Fruit fly (Drosophila melanogaster) whole organism, embryonic: ENCODE results near the gene RhoGAP18B.
A peak's percentile ranks its signal among the peaks of the same experiment; 100 is the strongest.

Source experiments
- ATbp ChIP-seq: fragments of 200-800 bp; sonication (Bioruptor generic); optimal IDR thresholded peaks from 2 replicates; lab custom pipeline; 2017; ENCODE audit warnings: missing biosample characterization, mild to moderate bottlenecking, missing genetic modification characterization, missing genetic modification reagents
- Abd-B ChIP-seq: fragments of 200-800 bp; sonication (Bioruptor generic); optimal IDR thresholded peaks from 2 replicates; lab custom pipeline; 2018; ENCODE audit warnings: missing biosample characterization, mild to moderate bottlenecking, missing genetic modification characterization, moderate library complexity
- Asciz ChIP-seq: fragments of 200-800 bp; sonication (Bioruptor generic); optimal IDR thresholded peaks from 2 replicates; lab custom pipeline; 2017; ENCODE audit warnings: missing biosample characterization, mild to moderate bottlenecking, missing genetic modification characterization, missing genetic modification reagents
- CG10366 ChIP-seq: fragments of 200-800 bp; sonication (Bioruptor generic); IDR thresholded peaks from 2 replicates; pipeline ENCODE4 v1.3.6; 2022; ENCODE audit warnings: missing biosample characterization, missing genetic modification characterization
- CG10431 ChIP-seq: fragments of 200-800 bp; sonication (Bioruptor generic); optimal IDR thresholded peaks from 3 replicates; lab custom pipeline; 2018; ENCODE audit warnings: missing biosample characterization, mild to moderate bottlenecking, missing genetic modification characterization
- CG12391 ChIP-seq: fragments of 200-800 bp; sonication (Bioruptor generic); optimal IDR thresholded peaks from 3 replicates; lab custom pipeline; 2018; ENCODE audit warnings: missing biosample characterization, mild to moderate bottlenecking, missing genetic modification characterization, moderate library complexity
- CG15269 ChIP-seq: fragments of 200-800 bp; sonication (Bioruptor generic); optimal IDR thresholded peaks from 2 replicates; lab custom pipeline; 2018; ENCODE audit warnings: missing biosample characterization, mild to moderate bottlenecking, missing genetic modification characterization, moderate library complexity
- CG1603 ChIP-seq: fragments of 200-800 bp; sonication (Bioruptor generic); optimal IDR thresholded peaks from 2 replicates; lab custom pipeline; 2019; ENCODE audit warnings: missing biosample characterization, mild to moderate bottlenecking, missing genetic modification characterization, moderate library complexity
- CG17361 ChIP-seq: fragments of 200-800 bp; sonication (Bioruptor generic); IDR thresholded peaks from 3 replicates; pipeline ENCODE4 v1.3.6; 2022; ENCODE audit warnings: missing biosample characterization, missing genetic modification characterization
- CG17385 ChIP-seq: fragments of 200-800 bp; sonication (Bioruptor generic); optimal IDR thresholded peaks from 3 replicates; lab custom pipeline; 2018; ENCODE audit warnings: missing biosample characterization, mild to moderate bottlenecking, missing genetic modification characterization
- CG4328 ChIP-seq: fragments of 200-800 bp; sonication (Bioruptor generic); optimal IDR thresholded peaks from 3 replicates; lab custom pipeline; 2017; ENCODE audit warnings: missing biosample characterization, missing genetic modification reagents, missing genetic modification characterization
- CG7839 ChIP-seq: fragments of 200-800 bp; sonication (Bioruptor generic); optimal IDR thresholded peaks from 3 replicates; lab custom pipeline; 2018; ENCODE audit warnings: missing biosample characterization, mild to moderate bottlenecking, missing genetic modification characterization, moderate library complexity
- CG8290 ChIP-seq, 3 experiments: fragments of 200-800 bp; sonication (Bioruptor generic); optimal IDR thresholded peaks; 2 replicates each; lab custom pipeline; 2016 to 2019; ENCODE audit warnings: missing biosample characterization in 3 of 3, missing genetic modification characterization in 3 of 3, mild to moderate bottlenecking in 2 of 3, moderate library complexity in 1 of 3
- CG8359 ChIP-seq: fragments of 200-800 bp; sonication (Bioruptor generic); optimal IDR thresholded peaks from 2 replicates; lab custom pipeline; 2017; ENCODE audit warnings: missing biosample characterization, mild to moderate bottlenecking, missing genetic modification characterization, borderline replicate concordance
- CoRest ChIP-seq: fragments of 200-800 bp; sonication (Bioruptor generic); optimal IDR thresholded peaks from 3 replicates; lab custom pipeline; 2018; ENCODE audit warnings: missing biosample characterization, mild to moderate bottlenecking, missing genetic modification characterization, moderate library complexity
- Drgx ChIP-seq: fragments of 200-800 bp; sonication (Bioruptor generic); IDR thresholded peaks from 2 replicates; pipeline ENCODE4 v1.3.6; 2022; ENCODE audit warnings: missing biosample characterization, missing genetic modification characterization
- Ets65A ChIP-seq: fragments of 200-800 bp; sonication (Bioruptor generic); peaks from one replicate; lab custom pipeline; 2016; ENCODE audit warnings: missing biosample characterization, missing genetic modification characterization
- Hr3 ChIP-seq: fragments of 200-800 bp; sonication (Bioruptor generic); optimal IDR thresholded peaks from 3 replicates; lab custom pipeline; 2016; ENCODE audit warnings: missing biosample characterization, missing genetic modification characterization
- Hr51 ChIP-seq, 2 experiments: fragments of 200-800 bp; sonication (Bioruptor generic); optimal IDR thresholded peaks; 2 replicates in 1 of 2; 3 replicates in 1 of 2; lab custom pipeline; 2016 to 2018; ENCODE audit warnings: missing biosample characterization in 2 of 2, missing genetic modification characterization in 2 of 2, mild to moderate bottlenecking in 1 of 2, moderate library complexity in 1 of 2
- Med ChIP-seq: fragments of 200-800 bp; sonication (Bioruptor generic); peaks from one replicate; lab custom pipeline; 2016; ENCODE audit warnings: missing biosample characterization, missing genetic modification characterization, mild to moderate bottlenecking, inconsistent platforms, moderate library complexity
- Oaz ChIP-seq: fragments of 200-800 bp; sonication (Bioruptor generic); IDR thresholded peaks from 2 replicates; pipeline ENCODE4 v1.3.6; 2022; ENCODE audit warnings: missing biosample characterization, missing genetic modification characterization
- Oli ChIP-seq: fragments of 200-800 bp; sonication (Bioruptor generic); optimal IDR thresholded peaks from 2 replicates; lab custom pipeline; 2018; ENCODE audit warnings: missing biosample characterization, mild to moderate bottlenecking, missing genetic modification characterization, moderate library complexity
- PHDP ChIP-seq: fragments of 200-800 bp; sonication (Bioruptor generic); optimal IDR thresholded peaks from 3 replicates; lab custom pipeline; 2018; ENCODE audit warnings: missing biosample characterization, mild to moderate bottlenecking, missing genetic modification characterization, moderate library complexity
- Pdp1 ChIP-seq, 2 experiments: fragments of 200-800 bp; sonication (Bioruptor generic); optimal IDR thresholded peaks; 3 replicates each; lab custom pipeline; 2016; ENCODE audit warnings: missing biosample characterization in 2 of 2, missing genetic modification characterization in 2 of 2, mild to moderate bottlenecking in 1 of 2, moderate library complexity in 1 of 2
- Sox102F ChIP-seq: fragments of 200-800 bp; sonication (Bioruptor generic); optimal IDR thresholded peaks from 2 replicates; lab custom pipeline; 2018; ENCODE audit warnings: missing biosample characterization, mild to moderate bottlenecking, missing genetic modification characterization, moderate library complexity
- Ssrp ChIP-seq: fragments of 200-800 bp; sonication (Bioruptor generic); optimal IDR thresholded peaks from 2 replicates; lab custom pipeline; 2018; ENCODE audit warnings: missing biosample characterization, mild to moderate bottlenecking, missing genetic modification characterization, moderate library complexity
- Tbp ChIP-seq: fragments of >200 bp; optimal IDR thresholded peaks from 2 replicates; lab custom pipeline; 2018; ENCODE audit warnings: missing biosample characterization, missing genetic modification characterization
- az2 ChIP-seq: fragments of 200-800 bp; sonication (Bioruptor generic); optimal IDR thresholded peaks from 3 replicates; lab custom pipeline; 2016; ENCODE audit warnings: missing biosample characterization, missing genetic modification characterization
- bbx ChIP-seq: fragments of 200-800 bp; sonication (Bioruptor generic); IDR thresholded peaks from 2 replicates; pipeline ENCODE4 v1.3.6; 2022; ENCODE audit warnings: missing biosample characterization, missing genetic modification characterization; ENCODE audit not compliant: partially characterized antibody
- bsh ChIP-seq, 2 experiments: fragments of 200-800 bp; sonication (Bioruptor generic); optimal IDR thresholded peaks; 2 replicates each; lab custom pipeline; 2017 to 2018; ENCODE audit warnings: mild to moderate bottlenecking in 2 of 2, missing biosample characterization in 2 of 2, missing genetic modification characterization in 2 of 2, moderate library complexity in 1 of 2
- disco-r ChIP-seq: fragments of 200-800 bp; sonication (Bioruptor generic); optimal IDR thresholded peaks from 2 replicates; lab custom pipeline; 2016; ENCODE audit warnings: missing biosample characterization, missing genetic modification characterization
- dmrt11E ChIP-seq: fragments of 200-800 bp; sonication (Bioruptor generic); optimal IDR thresholded peaks from 3 replicates; lab custom pipeline; 2018; ENCODE audit warnings: missing biosample characterization, mild to moderate bottlenecking, missing genetic modification characterization, moderate library complexity
- dmrt99B ChIP-seq: fragments of 200-800 bp; sonication (Bioruptor generic); optimal IDR thresholded peaks from 2 replicates; lab custom pipeline; 2018; ENCODE audit warnings: missing biosample characterization, mild to moderate bottlenecking, missing genetic modification characterization, moderate library complexity
- dpn ChIP-seq, 2 experiments: fragments of 200-800 bp; sonication (Bioruptor generic); optimal IDR thresholded peaks; 3 replicates each; lab custom pipeline; 2016; ENCODE audit warnings: missing biosample characterization in 2 of 2, missing genetic modification characterization in 2 of 2
- ewg ChIP-seq: fragments of 200-800 bp; sonication (Bioruptor generic); optimal IDR thresholded peaks from 3 replicates; lab custom pipeline; 2017; ENCODE audit warnings: mild to moderate bottlenecking, missing biosample characterization, missing genetic modification reagents, missing genetic modification characterization
- gem ChIP-seq: fragments of 200-800 bp; sonication (Bioruptor generic); optimal IDR thresholded peaks from 2 replicates; lab custom pipeline; 2019; ENCODE audit warnings: missing biosample characterization, mild to moderate bottlenecking, missing genetic modification characterization, moderate library complexity
- grau ChIP-seq: fragments of 200-800 bp; optimal IDR thresholded peaks from 3 replicates; lab custom pipeline; 2019; ENCODE audit warnings: missing biosample characterization, mild to moderate bottlenecking, missing genetic modification characterization, moderate library complexity
- nmo ChIP-seq: fragments of 200-800 bp; sonication (Bioruptor generic); optimal IDR thresholded peaks from 2 replicates; lab custom pipeline; 2018; ENCODE audit warnings: missing biosample characterization, mild to moderate bottlenecking, missing genetic modification characterization, moderate library complexity
- nom ChIP-seq: fragments of 200-800 bp; sonication (Bioruptor generic); optimal IDR thresholded peaks from 2 replicates; lab custom pipeline; 2017; ENCODE audit warnings: missing biosample characterization, missing genetic modification characterization, mild to moderate bottlenecking, moderate library complexity, missing genetic modification reagents
- pan ChIP-seq, 4 experiments: fragments of >200 bp in 3 of 4; fragments of 200-800 bp in 1 of 4; sonication (Bioruptor generic) in 1 of 4; optimal IDR thresholded peaks in 3 of 4; IDR thresholded peaks in 1 of 4; 2 replicates each; pipeline versions ENCODE4 v1.3.6 to Lab custom; 2017 to 2022; ENCODE audit warnings: missing biosample characterization in 2 of 4, missing genetic modification characterization in 2 of 4, mixed read lengths in 1 of 4
- pb ChIP-seq: fragments of 200-800 bp; sonication (Bioruptor generic); optimal IDR thresholded peaks from 3 replicates; lab custom pipeline; 2016; ENCODE audit warnings: missing biosample characterization, missing genetic modification characterization
- row ChIP-seq: fragments of 200-800 bp; sonication (Bioruptor generic); IDR thresholded peaks from 3 replicates; pipeline ENCODE4 v1.3.6; 2022; ENCODE audit warnings: missing biosample characterization, missing genetic modification characterization
- run ChIP-seq: fragments of 200-800 bp; sonication (Bioruptor generic); optimal IDR thresholded peaks from 3 replicates; lab custom pipeline; 2018; ENCODE audit warnings: missing biosample characterization, mild to moderate bottlenecking, missing genetic modification characterization
- unpg ChIP-seq: fragments of 200-800 bp; sonication (Bioruptor generic); optimal IDR thresholded peaks from 3 replicates; lab custom pipeline; 2018; ENCODE audit warnings: missing biosample characterization, mild to moderate bottlenecking, missing genetic modification characterization, moderate library complexity
- vvl ChIP-seq: fragments of 200-800 bp; sonication (Bioruptor generic); IDR thresholded peaks from 2 replicates; pipeline ENCODE4 v1.3.6; 2022; ENCODE audit warnings: missing biosample characterization, missing genetic modification characterization
- zf30C ChIP-seq: fragments of 200-800 bp; sonication (Bioruptor generic); optimal IDR thresholded peaks from 3 replicates; lab custom pipeline; 2018; ENCODE audit warnings: missing biosample characterization, mild to moderate bottlenecking, missing genetic modification characterization

Gene RhoGAP18B

dm6 chrX:19162249-19162914 is 4.5 kb downstream of the RhoGAP18B start:
- TF ChIP-seq CG7839 (tag; lab: Kevin White, UChicago) (peak; percentile 44), row (GFP tag; lab: Robert Waterston, UW) (peak; percentile 30; the same call in 1 of the 3 replicates), CG8290 (GFP tag; optimal IDR thresholded peaks at IDR 0.05; lab: Kevin White, UChicago) (no peak), CG8290 (tag; optimal IDR thresholded peaks at IDR 0.05; lab: Kevin White, UChicago) (peak in 1 of 2 experiments; percentile 32), grau (tag; lab: Kevin White, UChicago) (peak; percentile 19), run (tag; lab: Kevin White, UChicago) (no peak), disco-r (GFP tag; lab: Kevin White, UChicago) (no peak), CG15269 (tag; lab: Kevin White, UChicago) (no peak), nmo (GFP tag; lab: Kevin White, UChicago) (peak; percentile 30), Ssrp (tag; lab: Kevin White, UChicago) (peak; percentile 12), zf30C (GFP tag; lab: Kevin White, UChicago) (peak; percentile 50), Drgx (GFP tag; lab: Robert Waterston, UW) (peak; percentile 54), gem (tag; lab: Kevin White, UChicago) (peak; percentile 53), Tbp (GFP tag; lab: Kevin White, UChicago) (peak; percentile 25), CoRest (tag; lab: Kevin White, UChicago) (peak; percentile 19), CG10431 (GFP tag; lab: Kevin White, UChicago) (no peak), Ets65A (GFP tag; lab: Kevin White, UChicago) (peak; percentile 87), CG4328 (GFP tag; lab: Kevin White, UChicago) (no peak), Med (GFP tag; lab: Kevin White, UChicago) (peak; percentile 87), unpg (GFP tag; lab: Kevin White, UChicago) (peak; percentile 40), pb (GFP tag; lab: Kevin White, UChicago) (no peak), Hr3 (no peak), pan (optimal IDR thresholded peaks at IDR 0.05; lab: Kevin White, UChicago) (no peak), pan (GFP tag; optimal IDR thresholded peaks at IDR 0.05 in 1 of 2, IDR thresholded peaks at IDR 0.05 in 1 of 2) (no peak), nom (peak; percentile 19), dmrt99B (tag; lab: Kevin White, UChicago) (peak; percentile 32), Oaz (GFP tag; lab: Robert Waterston, UW) (no peak), Hr51 (GFP tag; optimal IDR thresholded peaks at IDR 0.05; lab: Kevin White, UChicago) (peak in 1 of 2 experiments; percentile 47), vvl (GFP tag; lab: Robert Waterston, UW) (no peak), PHDP (peak; percentile 19), Oli (tag; lab: Kevin White, UChicago) (peak; percentile 35), Asciz (GFP tag; lab: Kevin White, UChicago) (peak; percentile 3), CG17385 (GFP tag; lab: Kevin White, UChicago) (peak; percentile 28), az2 (peak; percentile 23), CG17361 (GFP tag; lab: Robert Waterston, UW) (no peak), dpn (GFP tag; optimal IDR thresholded peaks at IDR 0.05; lab: Kevin White, UChicago) (peak in 1 of 2 experiments; percentile 0), CG1603 (tag; lab: Kevin White, UChicago) (peak; percentile 50), Sox102F (GFP tag; lab: Kevin White, UChicago) (peak; percentile 57), CG10366 (GFP tag; lab: Robert Waterston, UW) (no peak), dmrt11E (peak; percentile 11), Abd-B (peak; percentile 25), bbx (0 out of 2 replicates have a peak, but pooled peaks have one; percentile 20), CG12391 (peak; percentile 38), ATbp (GFP tag; lab: Kevin White, UChicago) (peak; percentile 9), CG8359 (peak; percentile 99), ewg (GFP tag; lab: Kevin White, UChicago) (peak; percentile 6), Pdp1 (GFP tag; optimal IDR thresholded peaks at IDR 0.05; lab: Kevin White, UChicago) (peak in 1 of 2 experiments; percentile 89), bsh (GFP tag; optimal IDR thresholded peaks at IDR 0.05; lab: Kevin White, UChicago) (peak in 1 of 2 experiments; percentile 35)
